Worm (Caenorhabditis elegans) whole organism, L2 larva: ENCODE measurements around the gene rbm-39.

Experiments
- C34F6.9 ChIP-seq: fragments of 150-350 bp; optimal IDR thresholded peaks from 2 replicates; lab custom pipeline; 2014; ENCODE audit warnings: missing biosample characterization, missing genetic modification characterization
- F13H6.1 ChIP-seq: sonication (generic microtip); optimal IDR thresholded peaks from 2 replicates; lab custom pipeline; 2016; ENCODE audit warnings: missing genetic modification characterization, missing compliant biosample characterization
- R02D3.7 ChIP-seq: fragments of 150-350 bp; optimal IDR thresholded peaks from 2 replicates; lab custom pipeline; 2014; ENCODE audit warnings: missing biosample characterization, missing genetic modification characterization
- Y55F3AM.14 ChIP-seq: fragments of 200-800 bp; sonication (Bioruptor generic); optimal IDR thresholded peaks from 2 replicates; lab custom pipeline; 2018; ENCODE audit warnings: mild to moderate bottlenecking, missing genetic modification characterization, missing compliant biosample characterization
- ZK546.5 ChIP-seq: sonication (generic microtip); optimal IDR thresholded peaks from 2 replicates; lab custom pipeline; 2017; ENCODE audit warnings: missing biosample characterization, missing genetic modification characterization
- alr-1 ChIP-seq: fragments of 150-350 bp; optimal IDR thresholded peaks from 2 replicates; lab custom pipeline; 2014; ENCODE audit warnings: missing biosample characterization, missing genetic modification characterization
- aly-2 ChIP-seq: fragments of 150-350 bp; optimal IDR thresholded peaks from 2 replicates; lab custom pipeline; 2014; ENCODE audit warnings: missing biosample characterization, missing genetic modification characterization
- ama-1 ChIP-seq: fragments of 150-350 bp; optimal IDR thresholded peaks from 2 replicates; lab custom pipeline; 2018; ENCODE audit warnings: inconsistent platforms
- blmp-1 ChIP-seq: sonication (generic microtip); optimal IDR thresholded peaks from 2 replicates; lab custom pipeline; 2017; ENCODE audit warnings: missing genetic modification characterization, mild to moderate bottlenecking, missing compliant biosample characterization, antibody characterized with exemption, moderate library complexity; ENCODE audit not compliant: insufficient read depth
- ceh-16 ChIP-seq: fragments of 150-350 bp; optimal IDR thresholded peaks from 2 replicates; lab custom pipeline; 2014; ENCODE audit warnings: missing biosample characterization, missing genetic modification characterization
- ceh-82 ChIP-seq: fragments of 150-350 bp; optimal IDR thresholded peaks from 2 replicates; lab custom pipeline; 2014; ENCODE audit warnings: missing biosample characterization, missing genetic modification characterization
- crh-2 ChIP-seq: sonication (generic microtip); optimal IDR thresholded peaks from 2 replicates; lab custom pipeline; 2017; ENCODE audit warnings: missing biosample characterization, missing genetic modification characterization
- dmd-4 ChIP-seq: sonication (generic microtip); optimal IDR thresholded peaks from 2 replicates; lab custom pipeline; 2017; ENCODE audit warnings: missing biosample characterization, missing genetic modification characterization
- egl-27 ChIP-seq: sonication (generic microtip); optimal IDR thresholded peaks from 3 replicates; lab custom pipeline; 2017; ENCODE audit warnings: missing biosample characterization, missing genetic modification reagents, missing genetic modification characterization
- elt-1 ChIP-seq: fragments of 150-350 bp; optimal IDR thresholded peaks from 2 replicates; lab custom pipeline; 2014; ENCODE audit warnings: missing biosample characterization, missing genetic modification characterization
- elt-3 ChIP-seq: sonication (generic microtip); optimal IDR thresholded peaks from 2 replicates; lab custom pipeline; 2017; ENCODE audit warnings: missing biosample characterization, missing genetic modification characterization
- fos-1 ChIP-seq: fragments of 150-350 bp; optimal IDR thresholded peaks from 2 replicates; lab custom pipeline; 2014; ENCODE audit warnings: missing biosample characterization, missing genetic modification characterization
- gmeb-1 ChIP-seq: fragments of 150-350 bp; optimal IDR thresholded peaks from 2 replicates; lab custom pipeline; 2014; ENCODE audit warnings: missing biosample characterization, missing genetic modification characterization
- lin-11 ChIP-seq: fragments of 150-350 bp; sonication (generic microtip); optimal IDR thresholded peaks from 2 replicates; lab custom pipeline; 2014; ENCODE audit warnings: missing biosample characterization, missing genetic modification characterization, inconsistent platforms, mixed read lengths
- lin-13 ChIP-seq: fragments of 150-350 bp; optimal IDR thresholded peaks from 2 replicates; lab custom pipeline; 2014; ENCODE audit warnings: missing biosample characterization, missing genetic modification reagents, missing genetic modification characterization
- lin-39 ChIP-seq: fragments of 150-350 bp; optimal IDR thresholded peaks from 2 replicates; lab custom pipeline; 2014; ENCODE audit warnings: missing biosample characterization, missing genetic modification reagents, missing genetic modification characterization
- lsy-2 ChIP-seq, 2 experiments: fragments of 150-350 bp in 1 of 2; sonication (generic microtip) in 1 of 2; optimal IDR thresholded peaks; 2 replicates each; lab custom pipeline; 2014 to 2017; ENCODE audit warnings: missing biosample characterization in 2 of 2, missing genetic modification characterization in 2 of 2
- mab-5 ChIP-seq: fragments of 150-350 bp; optimal IDR thresholded peaks from 2 replicates; lab custom pipeline; 2014; ENCODE audit warnings: missing biosample characterization, missing genetic modification characterization
- mbf-1 ChIP-seq: sonication (generic microtip); optimal IDR thresholded peaks from 2 replicates; lab custom pipeline; 2017; ENCODE audit warnings: missing biosample characterization, missing genetic modification characterization
- mdl-1 ChIP-seq, 2 experiments: fragments of 150-350 bp in 1 of 2; sonication (generic microtip) in 1 of 2; optimal IDR thresholded peaks; 2 replicates each; lab custom pipeline; 2017; ENCODE audit warnings: missing biosample characterization in 2 of 2, missing genetic modification characterization in 2 of 2
- nhr-10 ChIP-seq: sonication (generic microtip); optimal IDR thresholded peaks from 2 replicates; lab custom pipeline; 2017; ENCODE audit warnings: missing biosample characterization, missing genetic modification characterization
- nhr-11 ChIP-seq: fragments of 150-350 bp; optimal IDR thresholded peaks from 2 replicates; lab custom pipeline; 2014; ENCODE audit warnings: missing biosample characterization, missing genetic modification characterization
- nhr-12 ChIP-seq: fragments of 150-350 bp; optimal IDR thresholded peaks from 2 replicates; lab custom pipeline; 2014; ENCODE audit warnings: missing biosample characterization, missing genetic modification characterization
- nhr-129 ChIP-seq: fragments of 150-350 bp; optimal IDR thresholded peaks from 2 replicates; lab custom pipeline; 2014; ENCODE audit warnings: missing biosample characterization, missing genetic modification characterization
- nhr-21 ChIP-seq: fragments of 150-350 bp; optimal IDR thresholded peaks from 2 replicates; lab custom pipeline; 2014; ENCODE audit warnings: missing biosample characterization, missing genetic modification characterization
- nhr-23 ChIP-seq: fragments of 150-350 bp; optimal IDR thresholded peaks from 2 replicates; lab custom pipeline; 2014; ENCODE audit warnings: missing biosample characterization, missing genetic modification reagents, missing genetic modification characterization
- nhr-237 ChIP-seq: fragments of 150-350 bp; optimal IDR thresholded peaks from 2 replicates; lab custom pipeline; 2014; ENCODE audit warnings: missing biosample characterization, missing genetic modification characterization
- nhr-25 ChIP-seq: fragments of 150-350 bp; sonication (generic microtip); optimal IDR thresholded peaks from 3 replicates; lab custom pipeline; 2014; ENCODE audit warnings: missing biosample characterization, missing genetic modification characterization
- nhr-6 ChIP-seq: fragments of 150-350 bp; optimal IDR thresholded peaks from 2 replicates; lab custom pipeline; 2014; ENCODE audit warnings: missing biosample characterization, missing genetic modification characterization
- nhr-77 ChIP-seq: fragments of 150-350 bp; optimal IDR thresholded peaks from 2 replicates; lab custom pipeline; 2014; ENCODE audit warnings: missing biosample characterization, missing genetic modification characterization
- peb-1 ChIP-seq: fragments of 150-350 bp; optimal IDR thresholded peaks from 2 replicates; lab custom pipeline; 2014; ENCODE audit warnings: missing biosample characterization, missing genetic modification characterization
- sem-4 ChIP-seq: fragments of 150-350 bp; optimal IDR thresholded peaks from 2 replicates; lab custom pipeline; 2014; ENCODE audit warnings: missing biosample characterization, missing genetic modification reagents, missing genetic modification characterization
- skn-1 ChIP-seq: sonication (generic microtip); optimal IDR thresholded peaks from 2 replicates; lab custom pipeline; 2017; ENCODE audit warnings: missing biosample characterization, missing genetic modification characterization
- sma-3 ChIP-seq: sonication (generic microtip); optimal IDR thresholded peaks from 2 replicates; lab custom pipeline; 2016; ENCODE audit warnings: missing genetic modification reagents, missing genetic modification characterization, missing compliant biosample characterization
- sma-9 ChIP-seq, 2 experiments: fragments of 150-350 bp in 1 of 2; sonication (generic microtip) in 1 of 2; optimal IDR thresholded peaks; 2 replicates each; lab custom pipeline; 2014 to 2016; ENCODE audit warnings: missing genetic modification characterization in 2 of 2, mild to moderate bottlenecking in 1 of 2, missing biosample characterization in 1 of 2, missing compliant biosample characterization in 1 of 2, missing genetic modification reagents in 1 of 2, moderate library complexity in 1 of 2
- snpc-4 ChIP-seq: fragments of 150-350 bp; optimal IDR thresholded peaks from 2 replicates; lab custom pipeline; 2014; ENCODE audit warnings: missing biosample characterization, missing genetic modification characterization
- unc-39 ChIP-seq: fragments of 150-350 bp; optimal IDR thresholded peaks from 2 replicates; lab custom pipeline; 2014; ENCODE audit warnings: missing biosample characterization, missing genetic modification characterization
- unc-55 ChIP-seq: fragments of 150-350 bp; sonication (generic microtip); optimal IDR thresholded peaks from 3 replicates; lab custom pipeline; 2014; ENCODE audit warnings: missing biosample characterization, missing genetic modification reagents, missing genetic modification characterization
- unc-62 ChIP-seq: fragments of 150-350 bp; optimal IDR thresholded peaks from 2 replicates; lab custom pipeline; 2014; ENCODE audit warnings: missing biosample characterization, missing genetic modification reagents, missing genetic modification characterization
- zag-1 ChIP-seq: fragments of 150-350 bp; optimal IDR thresholded peaks from 2 replicates; lab custom pipeline; 2014; ENCODE audit warnings: missing biosample characterization, missing genetic modification characterization
- ztf-1 ChIP-seq: fragments of 200-800 bp; sonication (Bioruptor generic); conservative IDR thresholded peaks from 2 replicates; pipeline ENCODE4 v1.3.6; 2022; ENCODE audit warnings: missing genetic modification characterization, missing compliant biosample characterization
- ztf-11 ChIP-seq: sonication (generic microtip); optimal IDR thresholded peaks from 2 replicates; lab custom pipeline; 2017; ENCODE audit warnings: missing biosample characterization, missing genetic modification characterization
- ztf-4 ChIP-seq: fragments of 150-350 bp; optimal IDR thresholded peaks from 2 replicates; lab custom pipeline; 2014; ENCODE audit warnings: missing biosample characterization, missing genetic modification characterization

Gene rbm-39

ce11 chrIV:1056263-1056942 lies 44.0 kb downstream of the rbm-39 start, which contains the start of the genes Y55F3AM.13 and mrps-25:
TSS of gene Y55F3AM.13 (minus strand) at chrIV:1056313.
TSS of gene mrps-25 (plus strand) at chrIV:1056892.
- TF ChIP-seq mbf-1 (tag; lab: Kevin White, UChicago), result no peak
- TF ChIP-seq C34F6.9, result peak; percentile 45
- TF ChIP-seq ceh-82 (tag; lab: Kevin White, UChicago), result no peak
- TF ChIP-seq F13H6.1 (tag; lab: Kevin White, UChicago), result no peak
- TF ChIP-seq snpc-4 (tag; lab: Kevin White, UChicago), result no peak
- TF ChIP-seq nhr-21 (tag; lab: Kevin White, UChicago), result no peak
- no peak for TF ChIP-seq blmp-1 (tag; lab: Kevin White, UChicago)
- no peak for TF ChIP-seq elt-1 (tag; lab: Kevin White, UChicago)
- TF ChIP-seq lin-13 (GFP tag; lab: Kevin White, UChicago), result peak; percentile 5
- no peak for TF ChIP-seq ztf-11
- TF ChIP-seq mab-5 (tag; lab: Kevin White, UChicago), result no peak
- TF ChIP-seq alr-1 (tag; lab: Kevin White, UChicago), result no peak
- TF ChIP-seq gmeb-1 (tag; lab: Kevin White, UChicago), result peak; percentile 63
- no peak for TF ChIP-seq sem-4 (tag; lab: Kevin White, UChicago)
- no peak for TF ChIP-seq nhr-10 (tag; lab: Kevin White, UChicago)
- no peak for TF ChIP-seq unc-39 (tag; lab: Kevin White, UChicago)
- TF ChIP-seq nhr-129 (tag; lab: Kevin White, UChicago), result no peak
- no peak for TF ChIP-seq ceh-16 (tag; lab: Kevin White, UChicago)
- no peak for TF ChIP-seq aly-2 (tag; lab: Kevin White, UChicago)
- TF ChIP-seq elt-3 (tag; lab: Kevin White, UChicago), result no peak
- TF ChIP-seq ztf-4 (tag; lab: Kevin White, UChicago), result no peak
- no peak for TF ChIP-seq dmd-4 (tag; lab: Kevin White, UChicago)
- no peak for TF ChIP-seq nhr-12
- peak; percentile 26 for TF ChIP-seq crh-2 (tag; lab: Kevin White, UChicago)
- no peak for TF ChIP-seq peb-1 (tag; lab: Kevin White, UChicago)
- no peak for TF ChIP-seq Y55F3AM.14 (GFP tag; lab: Kevin White, UChicago)
- TF ChIP-seq ama-1 (lab: Kevin White, UChicago), result no peak
- no peak for TF ChIP-seq lin-39 (tag; lab: Kevin White, UChicago)
- no peak for TF ChIP-seq ztf-1 (GFP tag; lab: Robert Waterston, UW)
- no peak for TF ChIP-seq zag-1 (tag; lab: Kevin White, UChicago)
- TF ChIP-seq ZK546.5 (tag; lab: Kevin White, UChicago), result no peak
- TF ChIP-seq lin-11 (tag; lab: Kevin White, UChicago), result no peak
- peak; percentile 48 for TF ChIP-seq sma-3 (GFP tag; lab: Kevin White, UChicago)
- no peak for TF ChIP-seq nhr-77
- no peak for TF ChIP-seq egl-27 (tag; lab: Kevin White, UChicago)
- TF ChIP-seq nhr-237 (tag; lab: Kevin White, UChicago), result no peak
- no peak for TF ChIP-seq fos-1 (tag; lab: Kevin White, UChicago)
- no peak for TF ChIP-seq mdl-1 (tag; optimal IDR thresholded peaks at IDR 0.05; lab: Kevin White, UChicago)
- peak; percentile 9 to 75 for TF ChIP-seq lsy-2 (tag; optimal IDR thresholded peaks at IDR 0.05; lab: Kevin White, UChicago)
- TF ChIP-seq sma-9 (GFP tag; optimal IDR thresholded peaks at IDR 0.05; lab: Kevin White, UChicago), result no peak
- no peak for TF ChIP-seq sma-9 (tag; optimal IDR thresholded peaks at IDR 0.05; lab: Kevin White, UChicago)
- no peak for TF ChIP-seq nhr-11 (tag; lab: Kevin White, UChicago)
- TF ChIP-seq R02D3.7 (tag; lab: Kevin White, UChicago), result peak; percentile 90
- TF ChIP-seq nhr-6 (tag; lab: Kevin White, UChicago), result no peak
- TF ChIP-seq nhr-23 (tag; lab: Kevin White, UChicago), result no peak
- TF ChIP-seq skn-1 (tag; lab: Kevin White, UChicago), result no peak
- TF ChIP-seq nhr-25 (tag; lab: Kevin White, UChicago), result peak; percentile 48
- peak; percentile 68 for TF ChIP-seq unc-55 (GFP tag; lab: Kevin White, UChicago)
- TF ChIP-seq unc-62 (GFP tag; lab: Kevin White, UChicago), result no peak
- TF ChIP-seq, all 48 proteins: peak for 9
